Worm (Caenorhabditis elegans) whole organism, L4/young adult: ENCODE measurements around the gene fut-5.

Experiments
- W03F9.2 ChIP-seq: fragments of 150-350 bp; optimal IDR thresholded peaks from 2 replicates; lab custom pipeline; 2014; ENCODE audit warnings: missing biosample characterization, missing genetic modification characterization
- dao-5 ChIP-seq: sonication (generic microtip); optimal IDR thresholded peaks from 2 replicates; lab custom pipeline; 2016; ENCODE audit warnings: missing genotype, missing genetic modification characterization, moderate library complexity, missing compliant biosample characterization
- him-1 ChIP-seq: sonication (generic microtip); optimal IDR thresholded peaks from 2 replicates; lab custom pipeline; 2016; ENCODE audit warnings: missing genotype, missing genetic modification reagents, missing genetic modification characterization, missing compliant biosample characterization

fut-5 gene

ce11 chrII:4683693-4684092 is 16.2 kb upstream of the fut-5 start, which contains the start of gene sre-40:
sre-40 (minus strand) TSS chrII:4683793.
- TF ChIP-seq him-1 (tag; lab: Kevin White, UChicago) (no peak), W03F9.2 (tag; lab: Kevin White, UChicago) (no peak), dao-5 (tag; lab: Kevin White, UChicago) (no peak)

ce11 chrII:4681391-4681790 is 13.9 kb upstream of the fut-5 start, which contains the start of gene T05A7.7:
T05A7.7 (minus strand) TSS chrII:4681491.
- TF ChIP-seq W03F9.2 (tag; lab: Kevin White, UChicago): no peak
- TF ChIP-seq him-1 (tag; lab: Kevin White, UChicago): no peak

- TF ChIP-seq him-1 (tag; lab: Kevin White, UChicago) (no peak), W03F9.2 (tag; lab: Kevin White, UChicago) (no peak), dao-5 (tag; lab: Kevin White, UChicago) (no peak)
These were observed 10.4 kb upstream of the fut-5 start, which contains the start of gene T05A7.1 for ce11 chrII:4677916-4678315. T05A7.1 (plus strand) TSS chrII:4678216.

ce11 chrII:4676241-4676640 is 8.8 kb upstream of the fut-5 start:
- no peak for TF ChIP-seq him-1 (tag; lab: Kevin White, UChicago)
- no peak for TF ChIP-seq dao-5 (tag; lab: Kevin White, UChicago)
- no peak for TF ChIP-seq W03F9.2 (tag; lab: Kevin White, UChicago)

ce11 chrII:4675481-4675880 is 8.0 kb upstream of the fut-5 start, which contains the start of gene T05A7.3:
T05A7.3 (plus strand) TSS chrII:4675781.
- TF ChIP-seq him-1 (tag; lab: Kevin White, UChicago): no peak
- TF ChIP-seq dao-5 (tag; lab: Kevin White, UChicago): no peak
- TF ChIP-seq W03F9.2 (tag; lab: Kevin White, UChicago): no peak

- no peak for TF ChIP-seq him-1 (tag; lab: Kevin White, UChicago)
- TF ChIP-seq dao-5 (tag; lab: Kevin White, UChicago): no peak
- TF ChIP-seq W03F9.2 (tag; lab: Kevin White, UChicago): no peak
These were observed 6.7 kb upstream of the fut-5 start for ce11 chrII:4674188-4674587.

ce11 chrII:4673670-4674069 is 6.2 kb upstream of the fut-5 start:
- TF ChIP-seq W03F9.2 (tag; lab: Kevin White, UChicago) (no peak), him-1 (tag; lab: Kevin White, UChicago) (no peak), dao-5 (tag; lab: Kevin White, UChicago) (no peak)

ce11 chrII:4673242-4673641 is 5.8 kb upstream of the fut-5 start:
- TF ChIP-seq W03F9.2 (tag; lab: Kevin White, UChicago): no peak
- no peak for TF ChIP-seq him-1 (tag; lab: Kevin White, UChicago)
- no peak for TF ChIP-seq dao-5 (tag; lab: Kevin White, UChicago)

- TF ChIP-seq W03F9.2 (tag; lab: Kevin White, UChicago) (no peak), him-1 (tag; lab: Kevin White, UChicago) (no peak), dao-5 (tag; lab: Kevin White, UChicago) (no peak)
These were observed 5.2 kb upstream of the fut-5 start, which contains the start of the genes clec-140 and hmg-11 for ce11 chrII:4672584-4673110. clec-140 (plus strand) TSS chrII:4673060. hmg-11 (plus strand) TSS chrII:4673085.

ce11 chrII:4671692-4672091 is 4.2 kb upstream of the fut-5 start, which contains the start of gene T05A7.6:
T05A7.6 (minus strand) TSS chrII:4671792.
- TF ChIP-seq him-1 (tag; lab: Kevin White, UChicago): no peak
- TF ChIP-seq W03F9.2 (tag; lab: Kevin White, UChicago): no peak
- no peak for TF ChIP-seq dao-5 (tag; lab: Kevin White, UChicago)

- TF ChIP-seq W03F9.2 (tag; lab: Kevin White, UChicago) (no peak), him-1 (tag; lab: Kevin White, UChicago) (no peak), dao-5 (tag; lab: Kevin White, UChicago) (no peak)
These were observed 2.1 kb downstream of the fut-5 start, which contains the start of gene T05A7.11 for ce11 chrII:4665359-4665758. T05A7.11 (minus strand) TSS chrII:4665459.

ce11 chrII:4663186-4663585 is 4.3 kb downstream of the fut-5 start, which contains the start of gene T05A7.12:
T05A7.12 (minus strand) TSS chrII:4663286.
- no peak for TF ChIP-seq him-1 (tag; lab: Kevin White, UChicago)
- no peak for TF ChIP-seq dao-5 (tag; lab: Kevin White, UChicago)
- TF ChIP-seq W03F9.2 (tag; lab: Kevin White, UChicago): no peak

ce11 chrII:4661278-4661677 is 6.2 kb downstream of the fut-5 start, which contains the start of gene T05A7.13:
T05A7.13 (minus strand) TSS chrII:4661378.
- no peak for TF ChIP-seq him-1 (tag; lab: Kevin White, UChicago)
- no peak for TF ChIP-seq W03F9.2 (tag; lab: Kevin White, UChicago)
- no peak for TF ChIP-seq dao-5 (tag; lab: Kevin White, UChicago)

ce11 chrII:4658245-4658644 is 9.2 kb downstream of the fut-5 start:
- no peak for TF ChIP-seq dao-5 (tag; lab: Kevin White, UChicago)
- TF ChIP-seq W03F9.2 (tag; lab: Kevin White, UChicago): no peak
- no peak for TF ChIP-seq him-1 (tag; lab: Kevin White, UChicago)
